Worm (Caenorhabditis elegans) whole organism, L1 larva: ENCODE measurements around the gene Y37D8A.19.

ENCODE experiments used
- C16A3.4 ChIP-seq: fragments of 150-350 bp; optimal IDR thresholded peaks from 2 replicates; lab custom pipeline; 2014; ENCODE audit warnings: missing biosample characterization, missing genetic modification characterization
- ceh-88 ChIP-seq: fragments of 200-800 bp; sonication (Bioruptor generic); IDR thresholded peaks from 2 replicates; pipeline ENCODE4 v1.3.6; 2022; ENCODE audit warnings: missing genetic modification characterization, missing compliant biosample characterization
- efl-1 ChIP-seq, 4 experiments: fragments of 150-350 bp; optimal IDR thresholded peaks in 3 of 4; peaks in 1 of 4; 1 replicate in 1 of 4; 2 replicates in 3 of 4; lab custom pipeline; 2014; ENCODE audit warnings: missing biosample characterization in 2 of 4, missing genetic modification characterization in 2 of 4, missing genetic modification reagents in 2 of 4
- fos-1 ChIP-seq: fragments of 150-350 bp; optimal IDR thresholded peaks from 2 replicates; lab custom pipeline; 2014; ENCODE audit warnings: missing biosample characterization, missing genetic modification characterization
- lir-3 ChIP-seq: sonication (generic microtip); optimal IDR thresholded peaks from 2 replicates; lab custom pipeline; 2016; ENCODE audit warnings: mild to moderate bottlenecking, missing genetic modification characterization, moderate library complexity, missing compliant biosample characterization; ENCODE audit not compliant: poor library complexity
- nhr-12 ChIP-seq: sonication (generic microtip); optimal IDR thresholded peaks from 2 replicates; lab custom pipeline; 2017; ENCODE audit warnings: missing biosample characterization, missing genetic modification characterization
- pag-3 ChIP-seq: sonication (generic microtip); optimal IDR thresholded peaks from 2 replicates; lab custom pipeline; 2017; ENCODE audit warnings: missing genetic modification characterization, mild to moderate bottlenecking, missing compliant biosample characterization, antibody characterized with exemption, borderline replicate concordance; ENCODE audit not compliant: insufficient read depth
- unc-86 ChIP-seq: sonication (generic microtip); optimal IDR thresholded peaks from 2 replicates; lab custom pipeline; 2016; ENCODE audit warnings: missing genetic modification characterization, missing compliant biosample characterization

ce11 chrIII:12978473-12979174 is 49.0 kb downstream of the Y37D8A.19 start, which contains the start of the genes ubq-2 and frg-1:
- TF ChIP-seq pag-3 (tag; lab: Kevin White, UChicago), result no peak
- no peak for TF ChIP-seq lir-3 (tag; lab: Kevin White, UChicago)
- TF ChIP-seq efl-1 (optimal IDR thresholded peaks at IDR 0.05; lab: Kevin White, UChicago), result peak; percentile 88 to 91
- TF ChIP-seq efl-1 (GFP tag; optimal IDR thresholded peaks at IDR 0.05 in 1 of 2; lab: Kevin White, UChicago), result peak; percentile 82 to 98
- no peak for TF ChIP-seq ceh-88 (GFP tag; lab: Robert Waterston, UW)
- peak; percentile 87 for TF ChIP-seq C16A3.4 (tag; lab: Kevin White, UChicago)
- TF ChIP-seq fos-1, result peak; percentile 85
- no peak for TF ChIP-seq nhr-12 (tag; lab: Kevin White, UChicago)
- peak; percentile 86 for TF ChIP-seq unc-86 (tag; lab: Kevin White, UChicago)
